Fruit fly (Drosophila melanogaster) S2 (cell line): ENCODE measurements around the gene Naam.

Experiments
- CG8478 ChIP-seq: fragments of >200 bp; optimal IDR thresholded peaks from 2 replicates; lab custom pipeline; 2018
- CTCF ChIP-seq, 2 experiments: fragments of >200 bp; optimal IDR thresholded peaks; 2 replicates each; lab custom pipeline; 2018

dm6 chr3R:19657766-19658165 lies 13.5 kb upstream of the Naam start, which contains the start of gene CG6184:
- no peak for TF ChIP-seq CG8478 (lab: Kevin White, UChicago)
- TF ChIP-seq CTCF (optimal IDR thresholded peaks at IDR 0.05; lab: Kevin White, UChicago) = no peak
